Worm (Caenorhabditis elegans): ENCODE data around the gene ifc-2.

ce11 chrX:696253-696652 lies 41.5 kb upstream of the ifc-2 start:
- TF ChIP-seq mdl-1 (tag; optimal IDR thresholded peaks at IDR 0.05) (no peak), zag-1 (tag; optimal IDR thresholded peaks at IDR 0.05) (no peak), aly-2 (tag; optimal IDR thresholded peaks at IDR 0.05) (no peak)

Data from whole organism, L3 larva.